Worm (Caenorhabditis elegans) whole organism, early embryonic: ENCODE data around the gene his-59.

ENCODE experiments used
- B0310.2 ChIP-seq: sonication (generic microtip); optimal IDR thresholded peaks from 2 replicates; lab custom pipeline; 2016; ENCODE audit warnings: mild to moderate bottlenecking, missing genetic modification characterization, missing compliant biosample characterization
- F13C5.2 ChIP-seq: sonication (generic microtip); optimal IDR thresholded peaks from 2 replicates; lab custom pipeline; 2017; ENCODE audit warnings: mild to moderate bottlenecking, missing genetic modification characterization, inconsistent platforms, missing compliant biosample characterization
- aly-1 ChIP-seq: sonication (generic microtip); optimal IDR thresholded peaks from 2 replicates; lab custom pipeline; 2016; ENCODE audit warnings: missing genetic modification characterization, missing compliant biosample characterization
- ama-1 ChIP-seq: fragments of 150-350 bp; optimal IDR thresholded peaks from 2 replicates; lab custom pipeline; 2014
- ceh-13 ChIP-seq: fragments of 200-800 bp; sonication (Bioruptor generic); optimal IDR thresholded peaks from 2 replicates; lab custom pipeline; 2018; ENCODE audit warnings: mild to moderate bottlenecking, missing genetic modification characterization, missing compliant biosample characterization
- ceh-36 ChIP-seq: sonication (generic microtip); optimal IDR thresholded peaks from 2 replicates; lab custom pipeline; 2016; ENCODE audit warnings: missing genetic modification characterization, inconsistent platforms, missing compliant biosample characterization
- ets-7 ChIP-seq: sonication (generic microtip); optimal IDR thresholded peaks from 2 replicates; lab custom pipeline; 2016; ENCODE audit warnings: missing genotype, missing genetic modification characterization, missing compliant biosample characterization
- flt-1 ChIP-seq: fragments of 200-800 bp; sonication (Bioruptor generic); IDR thresholded peaks from 2 replicates; pipeline ENCODE4 v1.3.6; 2022; ENCODE audit warnings: missing genetic modification characterization, missing compliant biosample characterization
- hmbx-1 ChIP-seq: sonication (generic microtip); optimal IDR thresholded peaks from 2 replicates; lab custom pipeline; 2016; ENCODE audit warnings: mild to moderate bottlenecking, missing genetic modification characterization, missing compliant biosample characterization
- hmg-4 ChIP-seq: fragments of 200-800 bp; sonication (Bioruptor generic); optimal IDR thresholded peaks from 2 replicates; lab custom pipeline; 2018; ENCODE audit warnings: mild to moderate bottlenecking, missing genetic modification characterization, missing compliant biosample characterization
- hnd-1 ChIP-seq: sonication (generic microtip); optimal IDR thresholded peaks from 2 replicates; lab custom pipeline; 2016; ENCODE audit warnings: missing genetic modification characterization, missing compliant biosample characterization
- pes-1 ChIP-seq: fragments of 200-800 bp; sonication (Bioruptor generic); IDR thresholded peaks from 2 replicates; pipeline ENCODE4 v1.3.6; 2022; ENCODE audit warnings: missing genetic modification reagents, missing genetic modification characterization, missing compliant biosample characterization
- scrt-1 ChIP-seq: fragments of 200-800 bp; sonication (Bioruptor generic); IDR thresholded peaks from 2 replicates; pipeline ENCODE4 v1.3.6; 2022; ENCODE audit warnings: missing genetic modification characterization, missing compliant biosample characterization
- sea-1 ChIP-seq: fragments of 200-800 bp; sonication (Bioruptor generic); conservative IDR thresholded peaks from 2 replicates; pipeline ENCODE4 v1.3.6; 2022; ENCODE audit warnings: missing genetic modification characterization, missing compliant biosample characterization
- tbx-11 ChIP-seq: fragments of 200-800 bp; sonication (Bioruptor generic); IDR thresholded peaks from 2 replicates; pipeline ENCODE4 v1.3.6; 2022; ENCODE audit warnings: missing genetic modification characterization, missing compliant biosample characterization
- tbx-37 ChIP-seq: fragments of 200-800 bp; sonication (Bioruptor generic); conservative IDR thresholded peaks from 2 replicates; pipeline ENCODE4 v1.3.6; 2022; ENCODE audit warnings: missing genetic modification reagents, missing genetic modification characterization, missing compliant biosample characterization
- tra-4 ChIP-seq: sonication (generic microtip); optimal IDR thresholded peaks from 2 replicates; lab custom pipeline; 2017; ENCODE audit warnings: missing genetic modification characterization, missing compliant biosample characterization

his-59 gene

DNA sequence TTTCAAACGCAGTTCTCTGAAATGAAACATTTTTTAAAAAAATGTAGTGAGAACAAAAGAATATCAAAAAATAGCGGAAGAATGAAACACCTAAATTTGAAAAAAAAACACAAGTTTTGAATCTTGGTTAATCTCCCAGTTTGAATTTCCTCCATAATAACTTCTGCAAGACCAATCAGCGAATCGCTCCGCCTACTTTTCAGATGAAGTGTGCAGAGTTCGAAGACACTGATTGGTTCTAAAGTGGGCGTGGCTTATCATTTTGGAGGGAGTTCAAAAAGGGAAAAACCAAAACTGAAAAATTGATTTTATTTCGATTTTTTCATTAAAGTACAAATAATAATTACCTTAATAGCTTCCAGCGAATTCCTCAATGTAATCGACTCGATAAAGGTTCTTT is 22.8 kb downstream of the his-59 start:
- TF ChIP-seq ets-7 (tag; lab: Kevin White, UChicago) (no peak), B0310.2 (tag; lab: Kevin White, UChicago) (no peak), tbx-11 (no peak), sea-1 (GFP tag; lab: Robert Waterston, UW) (no peak)

DNA sequence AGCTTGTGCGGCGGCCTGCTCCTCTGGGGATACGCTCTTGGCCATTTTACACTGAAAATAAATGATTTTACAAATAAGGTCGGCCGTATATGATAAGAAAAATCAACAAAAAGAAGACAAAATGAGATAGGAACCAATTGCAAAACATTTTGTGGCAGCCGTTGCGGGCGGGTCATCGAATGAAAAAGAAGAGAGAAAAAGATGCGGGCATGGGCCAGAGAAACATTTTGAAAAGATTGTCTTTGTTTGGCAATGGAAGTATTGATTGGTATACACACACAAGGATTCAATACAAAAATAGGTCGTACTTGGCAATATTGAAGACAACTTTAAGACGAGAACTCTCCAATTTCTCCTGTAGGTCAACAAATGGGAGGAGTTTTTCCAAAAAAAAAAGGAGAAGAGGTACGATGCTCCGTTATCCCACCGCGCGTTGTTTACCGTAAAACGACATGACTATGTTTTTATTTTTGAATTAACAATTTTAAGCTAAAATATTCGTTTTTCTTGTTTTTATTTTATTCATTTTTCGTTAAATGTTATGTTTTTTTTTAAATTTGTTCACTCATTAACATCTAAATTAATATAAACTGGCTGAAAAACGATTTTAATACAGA is 24.7 kb downstream of the his-59 start, which contains the start of the genes plc-4 and R05G6.4:
Gene plc-4, minus strand, starts transcription at position 51 of the 617 bp plus-strand sequence.
Gene R05G6.4, plus strand, starts transcription at position 617 of the 617 bp plus-strand sequence.
- TF ChIP-seq hnd-1 (tag; lab: Kevin White, UChicago) (no peak), B0310.2 (tag; lab: Kevin White, UChicago) (no peak), scrt-1 (GFP tag; lab: Robert Waterston, UW) (no peak), hmg-4 (GFP tag; lab: Kevin White, UChicago) (no peak), F13C5.2 (tag; lab: Kevin White, UChicago) (no peak), pes-1 (GFP tag; lab: Robert Waterston, UW) (no peak), aly-1 (no peak)

DNA sequence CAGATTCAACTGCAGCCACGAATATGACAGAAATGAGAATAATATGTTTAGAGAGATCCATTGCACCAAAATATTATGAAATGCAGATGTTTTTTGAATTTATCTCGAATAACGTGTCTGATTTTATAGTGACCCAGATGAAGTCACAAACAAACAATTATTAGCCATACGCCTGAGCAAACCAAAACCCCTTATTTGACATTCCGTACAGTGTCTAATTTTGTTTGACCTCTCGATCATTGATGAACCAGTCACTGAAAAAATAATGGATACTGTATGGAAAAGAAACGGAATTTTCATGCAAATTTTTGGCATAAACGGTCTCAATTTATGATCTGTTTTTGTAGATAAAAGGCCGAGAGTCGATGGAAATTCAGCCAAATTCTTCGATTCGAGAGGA is 28.1 kb downstream of the his-59 start, which contains the start of the genes R05G6.9 and R05G6.3:
Gene R05G6.9, minus strand, starts transcription at position 101 of the 400 bp plus-strand sequence.
Gene R05G6.3, plus strand, starts transcription at position 386 of the 400 bp plus-strand sequence.
- no peak for TF ChIP-seq scrt-1 (GFP tag; lab: Robert Waterston, UW)
- TF ChIP-seq hmbx-1 (tag; lab: Kevin White, UChicago): no peak
- no peak for TF ChIP-seq hnd-1 (tag; lab: Kevin White, UChicago)
- no peak for TF ChIP-seq B0310.2 (tag; lab: Kevin White, UChicago)
- no peak for TF ChIP-seq tra-4 (tag; lab: Kevin White, UChicago)
- TF ChIP-seq pes-1 (GFP tag; lab: Robert Waterston, UW): no peak
- TF ChIP-seq ceh-36 (tag; lab: Kevin White, UChicago): no peak
- TF ChIP-seq sea-1 (GFP tag; lab: Robert Waterston, UW): no peak
- TF ChIP-seq tbx-11: no peak
- no peak for TF ChIP-seq flt-1 (GFP tag; lab: Robert Waterston, UW)
- no peak for TF ChIP-seq hmg-4 (GFP tag; lab: Kevin White, UChicago)
- no peak for TF ChIP-seq F13C5.2 (tag; lab: Kevin White, UChicago)
- TF ChIP-seq ets-7 (tag; lab: Kevin White, UChicago): no peak
- no peak for TF ChIP-seq ama-1 (lab: Kevin White, UChicago)
- no peak for TF ChIP-seq tbx-37
- no peak for TF ChIP-seq ceh-13

DNA sequence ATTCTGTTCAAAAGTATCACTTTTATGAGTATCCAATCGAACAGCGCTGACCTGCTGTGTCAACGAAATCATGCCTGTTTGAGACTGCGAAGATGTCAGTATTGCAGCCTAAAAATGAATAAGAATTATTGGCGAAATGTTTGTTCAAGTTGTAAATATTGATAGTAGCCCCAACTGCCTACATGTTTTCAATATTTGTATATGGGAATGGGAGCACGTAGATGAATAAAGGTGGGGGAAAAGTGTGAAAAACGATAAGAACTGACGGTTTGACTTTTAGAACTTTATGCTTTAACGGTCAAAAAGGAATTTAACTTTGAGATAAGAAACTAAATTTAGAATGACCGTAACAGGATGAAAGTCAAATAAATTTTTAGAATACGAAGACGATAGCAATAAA is 32.2 kb downstream of the his-59 start:
- TF ChIP-seq scrt-1 (GFP tag; lab: Robert Waterston, UW) (no peak), B0310.2 (tag; lab: Kevin White, UChicago) (no peak), tbx-37 (no peak), ama-1 (lab: Kevin White, UChicago) (no peak)

DNA sequence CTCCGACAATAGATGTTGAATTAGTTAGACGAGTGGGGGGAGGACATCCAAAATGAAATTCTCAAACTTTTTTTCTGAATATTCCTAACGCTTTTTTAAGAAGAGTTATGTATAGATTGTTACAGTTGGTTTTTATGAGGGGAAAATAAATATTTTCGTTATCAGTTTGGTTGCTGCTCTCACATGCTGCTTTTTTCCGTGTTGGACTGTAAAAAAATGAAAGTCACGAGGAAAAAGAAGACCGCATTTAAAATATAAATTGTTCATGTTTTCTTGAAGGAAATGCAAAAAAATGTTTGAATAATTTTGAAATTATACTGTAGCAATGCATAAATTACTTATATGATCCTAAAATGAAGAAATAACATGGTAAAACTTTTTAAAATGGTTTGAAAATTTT is 32.8 kb downstream of the his-59 start:
- TF ChIP-seq ceh-13 (no peak), sea-1 (GFP tag; lab: Robert Waterston, UW) (no peak), tbx-11 (no peak), ama-1 (lab: Kevin White, UChicago) (no peak), F13C5.2 (tag; lab: Kevin White, UChicago) (no peak), tbx-37 (no peak), hmg-4 (GFP tag; lab: Kevin White, UChicago) (no peak), pes-1 (GFP tag; lab: Robert Waterston, UW) (no peak), flt-1 (GFP tag; lab: Robert Waterston, UW) (no peak), ets-7 (tag; lab: Kevin White, UChicago) (no peak), tra-4 (tag; lab: Kevin White, UChicago) (no peak), hnd-1 (tag; lab: Kevin White, UChicago) (no peak), ceh-36 (tag; lab: Kevin White, UChicago) (no peak), B0310.2 (tag; lab: Kevin White, UChicago) (no peak), scrt-1 (GFP tag; lab: Robert Waterston, UW) (no peak), aly-1 (no peak)

DNA sequence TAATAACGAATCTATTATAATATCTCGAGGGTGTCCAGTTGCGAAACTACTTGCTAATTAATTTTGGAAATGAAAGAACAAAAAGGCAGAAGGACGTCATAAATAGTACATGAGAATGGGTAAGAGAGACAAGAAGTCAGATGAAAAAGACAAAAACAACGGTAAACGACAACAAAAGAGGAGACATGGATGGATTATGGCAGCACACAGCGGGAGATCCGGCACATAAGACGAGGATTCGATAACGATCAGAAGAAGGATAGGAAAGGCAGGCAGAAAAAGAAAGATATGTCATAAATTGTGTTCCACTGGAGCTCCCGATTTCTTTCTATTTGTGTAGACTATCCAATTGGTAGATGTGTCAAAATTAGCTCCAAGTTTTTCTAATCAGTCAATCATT is 33.5 kb downstream of the his-59 start:
- no peak for TF ChIP-seq hmg-4 (GFP tag; lab: Kevin White, UChicago)
- TF ChIP-seq hmbx-1 (tag; lab: Kevin White, UChicago): no peak
- TF ChIP-seq pes-1 (GFP tag; lab: Robert Waterston, UW): no peak
- no peak for TF ChIP-seq hnd-1 (tag; lab: Kevin White, UChicago)
- no peak for TF ChIP-seq ceh-13
- TF ChIP-seq aly-1: no peak
- TF ChIP-seq flt-1 (GFP tag; lab: Robert Waterston, UW): no peak
- TF ChIP-seq B0310.2 (tag; lab: Kevin White, UChicago): no peak
- no peak for TF ChIP-seq scrt-1 (GFP tag; lab: Robert Waterston, UW)

DNA sequence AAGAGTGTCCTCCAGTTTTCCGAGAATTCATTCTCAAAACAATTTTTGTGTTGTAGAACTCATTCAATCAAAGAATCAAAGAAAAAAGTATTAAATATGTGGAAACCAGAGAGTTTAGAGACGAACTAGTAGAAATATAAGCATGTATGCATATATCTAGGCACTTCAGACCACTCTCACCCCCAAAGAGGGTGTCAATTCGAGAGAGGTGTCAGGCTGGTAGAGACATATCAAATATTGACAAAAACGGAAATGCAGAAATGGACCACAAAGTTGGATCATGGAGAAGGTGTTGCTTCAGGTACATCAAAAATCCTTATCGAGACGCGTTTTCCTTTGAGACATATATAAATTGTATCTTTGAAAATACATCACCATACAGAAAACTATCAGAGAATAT is 35.7 kb downstream of the his-59 start:
- TF ChIP-seq hmg-4 (GFP tag; lab: Kevin White, UChicago) (no peak), tra-4 (tag; lab: Kevin White, UChicago) (no peak), hnd-1 (tag; lab: Kevin White, UChicago) (no peak)
